Worm (Caenorhabditis elegans) whole organism, L4 larva: ENCODE measurements around the gene cnb-1.

Experiments
- D1046.2 ChIP-seq: fragments of 200-800 bp; sonication (Bioruptor generic); IDR thresholded peaks from 2 replicates; pipeline ENCODE4 v1.3.6; 2022; ENCODE audit warnings: missing genetic modification characterization, missing compliant biosample characterization
- F37D6.2 ChIP-seq: sonication (generic microtip); optimal IDR thresholded peaks from 2 replicates; lab custom pipeline; 2016; ENCODE audit warnings: mild to moderate bottlenecking, missing genetic modification characterization, missing compliant biosample characterization
- F49E8.2 ChIP-seq: sonication (generic microtip); optimal IDR thresholded peaks from 2 replicates; lab custom pipeline; 2016; ENCODE audit warnings: missing compliant biosample characterization, mild to moderate bottlenecking, missing genetic modification characterization, borderline replicate concordance
- T20F7.1 ChIP-seq: fragments of 200-800 bp; sonication (Bioruptor generic); optimal IDR thresholded peaks from 2 replicates; lab custom pipeline; 2018; ENCODE audit warnings: mild to moderate bottlenecking, missing genetic modification characterization, missing compliant biosample characterization
- ZK337.2 ChIP-seq: fragments of 200-800 bp; sonication (Bioruptor generic); IDR thresholded peaks from 2 replicates; pipeline ENCODE4 v1.3.6; 2022; ENCODE audit warnings: missing genetic modification reagents, missing genetic modification characterization, missing compliant biosample characterization
- ama-1 ChIP-seq: fragments of 150-350 bp; optimal IDR thresholded peaks from 2 replicates; lab custom pipeline; 2014; ENCODE audit warnings: inconsistent platforms, mixed read lengths
- attf-4 ChIP-seq: sonication (generic microtip); optimal IDR thresholded peaks from 3 replicates; lab custom pipeline; 2017; ENCODE audit warnings: missing biosample characterization, missing genetic modification characterization
- ceh-44 ChIP-seq: fragments of 200-800 bp; sonication (Bioruptor generic); IDR thresholded peaks from 2 replicates; pipeline ENCODE4 v1.3.6; 2022; ENCODE audit warnings: missing genetic modification reagents, missing genetic modification characterization, missing compliant biosample characterization
- ceh-82 ChIP-seq: sonication (generic microtip); optimal IDR thresholded peaks from 2 replicates; lab custom pipeline; 2017; ENCODE audit warnings: missing biosample characterization, missing genetic modification characterization
- cey-2 ChIP-seq: sonication (generic microtip); optimal IDR thresholded peaks from 3 replicates; lab custom pipeline; 2017; ENCODE audit warnings: missing genetic modification characterization, mild to moderate bottlenecking, missing compliant biosample characterization, antibody characterized with exemption, borderline replicate concordance; ENCODE audit not compliant: insufficient read depth
- ctbp-1 ChIP-seq: fragments of 200-800 bp; sonication (Bioruptor generic); IDR thresholded peaks from 2 replicates; pipeline ENCODE4 v1.3.6; 2022; ENCODE audit warnings: missing genetic modification reagents, missing genetic modification characterization, missing compliant biosample characterization
- dmd-9 ChIP-seq: fragments of 200-800 bp; sonication (Bioruptor generic); IDR thresholded peaks from 2 replicates; pipeline ENCODE4 v1.3.6; 2022; ENCODE audit warnings: missing genetic modification reagents, missing genetic modification characterization, missing compliant biosample characterization
- dve-1 ChIP-seq: sonication (generic microtip); optimal IDR thresholded peaks from 2 replicates; lab custom pipeline; 2017; ENCODE audit warnings: antibody characterized with exemption, mild to moderate bottlenecking, missing genetic modification characterization, missing compliant biosample characterization; ENCODE audit not compliant: insufficient read depth
- egl-27 ChIP-seq: sonication (generic microtip); optimal IDR thresholded peaks from 3 replicates; lab custom pipeline; 2017; ENCODE audit warnings: missing biosample characterization, missing genetic modification reagents, missing genetic modification characterization
- egl-43 ChIP-seq: fragments of 200-800 bp; sonication (Bioruptor generic); IDR thresholded peaks from 2 replicates; pipeline ENCODE4 v1.3.6; 2022; ENCODE audit warnings: missing genetic modification reagents, missing genetic modification characterization, missing compliant biosample characterization
- hlh-11 ChIP-seq: fragments of 200-800 bp; sonication (Bioruptor generic); optimal IDR thresholded peaks from 2 replicates; lab custom pipeline; 2018; ENCODE audit warnings: mild to moderate bottlenecking, missing genetic modification characterization, missing compliant biosample characterization
- hlh-30 ChIP-seq: sonication (generic microtip); optimal IDR thresholded peaks from 2 replicates; lab custom pipeline; 2017; ENCODE audit warnings: antibody characterized with exemption, mild to moderate bottlenecking, missing genetic modification characterization, missing compliant biosample characterization; ENCODE audit not compliant: insufficient read depth
- hmg-1.1 ChIP-seq: fragments of 200-800 bp; sonication (Bioruptor generic); IDR thresholded peaks from 2 replicates; pipeline ENCODE4 v1.3.6; 2022; ENCODE audit warnings: missing genetic modification reagents, missing genetic modification characterization, missing compliant biosample characterization
- lin-13 ChIP-seq: fragments of 150-350 bp; optimal IDR thresholded peaks from 2 replicates; lab custom pipeline; 2014; ENCODE audit warnings: missing biosample characterization, missing genetic modification reagents, missing genetic modification characterization
- lin-15B ChIP-seq: fragments of 150-350 bp; sonication (generic microtip); optimal IDR thresholded peaks from 3 replicates; lab custom pipeline; 2014; ENCODE audit warnings: missing biosample characterization, missing genetic modification characterization
- lin-38 ChIP-seq: fragments of 200-800 bp; sonication (Bioruptor generic); IDR thresholded peaks from 2 replicates; pipeline ENCODE4 v1.3.6; 2022; ENCODE audit warnings: missing genetic modification reagents, missing genetic modification characterization, missing compliant biosample characterization
- mdl-1 ChIP-seq, 2 experiments: fragments of 150-350 bp in 1 of 2; sonication (generic microtip) in 1 of 2; optimal IDR thresholded peaks; 2 replicates each; lab custom pipeline; 2014 to 2017; ENCODE audit warnings: missing biosample characterization in 2 of 2, missing genetic modification characterization in 2 of 2
- mes-2 ChIP-seq: sonication (generic microtip); optimal IDR thresholded peaks from 2 replicates; lab custom pipeline; 2016; ENCODE audit warnings: missing genotype, mild to moderate bottlenecking, missing genetic modification characterization, missing compliant biosample characterization; ENCODE audit not compliant: poor library complexity, severe bottlenecking
- mxl-3 ChIP-seq: fragments of 200-800 bp; sonication (Bioruptor generic); optimal IDR thresholded peaks from 2 replicates; lab custom pipeline; 2018; ENCODE audit warnings: mild to moderate bottlenecking, missing genetic modification characterization, missing compliant biosample characterization
- nhr-28 ChIP-seq: fragments of 150-350 bp; optimal IDR thresholded peaks from 2 replicates; lab custom pipeline; 2014; ENCODE audit warnings: missing biosample characterization, missing genetic modification characterization
- nhr-6 ChIP-seq: fragments of 150-350 bp; optimal IDR thresholded peaks from 2 replicates; lab custom pipeline; 2014; ENCODE audit warnings: missing biosample characterization, missing genetic modification characterization
- nhr-77 ChIP-seq: fragments of 150-350 bp; optimal IDR thresholded peaks from 2 replicates; lab custom pipeline; 2014; ENCODE audit warnings: missing biosample characterization, missing genetic modification characterization
- pha-4 ChIP-seq, 2 experiments: fragments of 150-350 bp in 1 of 2; fragments of 200-800 bp in 1 of 2; sonication (Bioruptor generic) in 1 of 2; IDR thresholded peaks in 1 of 2; optimal IDR thresholded peaks in 1 of 2; 2 replicates each; pipeline versions ENCODE4 v1.3.6 to Lab custom; 2014 to 2022; ENCODE audit warnings: missing genetic modification characterization in 2 of 2, missing genetic modification reagents in 2 of 2, missing biosample characterization in 1 of 2, missing compliant biosample characterization in 1 of 2
- php-3 ChIP-seq: fragments of 200-800 bp; sonication (Bioruptor generic); IDR thresholded peaks from 2 replicates; pipeline ENCODE4 v1.3.6; 2022; ENCODE audit warnings: missing genetic modification reagents, missing genetic modification characterization, missing compliant biosample characterization
- pqm-1 ChIP-seq: sonication (generic microtip); optimal IDR thresholded peaks from 2 replicates; lab custom pipeline; 2017; ENCODE audit warnings: missing biosample characterization, missing genetic modification characterization
- skn-1 ChIP-seq: fragments of 150-350 bp; optimal IDR thresholded peaks from 2 replicates; lab custom pipeline; 2014; ENCODE audit warnings: missing biosample characterization, missing genetic modification characterization
- snpc-1.2 ChIP-seq: fragments of 200-800 bp; sonication (Bioruptor generic); IDR thresholded peaks from 2 replicates; pipeline ENCODE4 v1.3.6; 2022; ENCODE audit warnings: missing genetic modification reagents, missing genetic modification characterization, missing compliant biosample characterization
- snpc-4 ChIP-seq: fragments of 150-350 bp; optimal IDR thresholded peaks from 2 replicates; lab custom pipeline; 2014; ENCODE audit warnings: missing biosample characterization, missing genetic modification characterization
- tag-97 ChIP-seq: fragments of 200-800 bp; sonication (Bioruptor generic); IDR thresholded peaks from 2 replicates; pipeline ENCODE4 v1.3.6; 2022; ENCODE audit warnings: missing genetic modification characterization, missing compliant biosample characterization
- tra-1 ChIP-seq: fragments of 200-800 bp; sonication (Bioruptor generic); IDR thresholded peaks from 2 replicates; pipeline ENCODE4 v1.3.6; 2022; ENCODE audit warnings: missing genetic modification reagents, missing genetic modification characterization, missing compliant biosample characterization
- unc-130 ChIP-seq: sonication (generic microtip); optimal IDR thresholded peaks from 2 replicates; lab custom pipeline; 2016; ENCODE audit warnings: missing genetic modification reagents, missing genetic modification characterization, missing compliant biosample characterization
- unc-62 ChIP-seq, 3 experiments: fragments of 150-350 bp in 1 of 3; sonication (generic microtip); optimal IDR thresholded peaks in 2 of 3; peaks in 1 of 3; 1 replicate in 1 of 3; 2 replicates in 2 of 3; lab custom pipeline; 2014 to 2017; ENCODE audit warnings: missing biosample characterization in 3 of 3, missing genetic modification characterization in 3 of 3, missing genetic modification reagents in 3 of 3, missing genotype in 1 of 3
- zag-1 ChIP-seq: fragments of 150-350 bp; optimal IDR thresholded peaks from 2 replicates; lab custom pipeline; 2014; ENCODE audit warnings: missing biosample characterization, missing genetic modification characterization

cnb-1 gene

DNA sequence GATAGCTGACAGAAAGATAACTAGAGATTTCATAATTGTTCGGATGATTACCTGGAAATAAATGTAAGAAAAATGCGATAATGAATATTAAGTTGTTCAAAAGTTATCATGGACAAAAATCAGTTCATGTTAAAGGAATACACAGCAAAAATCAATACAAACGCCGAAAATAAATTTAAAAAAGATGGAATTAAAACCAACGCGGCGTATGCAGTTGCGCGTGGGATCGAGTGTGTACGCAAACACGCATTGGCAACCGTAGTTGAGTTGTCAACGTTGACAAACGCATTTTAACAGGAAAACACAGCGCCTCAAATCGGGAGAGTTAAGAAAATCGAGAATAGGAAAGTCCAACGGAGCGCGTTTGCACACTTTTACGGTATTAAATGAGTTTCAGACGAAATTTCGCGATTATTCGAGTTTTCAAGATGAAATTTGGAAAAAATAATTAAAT is 48.6 kb upstream of the cnb-1 start, which contains the start of gene tmed-10 (continued):
- TF ChIP-seq F49E8.2 (no peak), unc-62 (GFP tag; optimal IDR thresholded peaks at IDR 0.05 in 1 of 2; lab: Kevin White, UChicago) (peak in 1 of 2 experiments; percentile 56), unc-62 (tag; optimal IDR thresholded peaks at IDR 0.05; lab: Kevin White, UChicago) (no peak), snpc-1.2 (GFP tag; lab: Robert Waterston, UW) (peak; percentile 62), ceh-82 (no peak), ZK337.2 (GFP tag; lab: Robert Waterston, UW) (no peak), unc-130 (GFP tag; lab: Kevin White, UChicago) (peak; percentile 43), cey-2 (tag; lab: Kevin White, UChicago) (no peak), mxl-3 (GFP tag; lab: Kevin White, UChicago) (peak; percentile 77), lin-13 (peak; percentile 10), ctbp-1 (GFP tag; lab: Robert Waterston, UW) (0 out of 2 replicates have a peak, but pooled peaks have one; percentile 24), nhr-77 (tag; lab: Kevin White, UChicago) (no peak), attf-4 (no peak), hlh-30 (peak; percentile 44), skn-1 (no peak), nhr-6 (tag; lab: Kevin White, UChicago) (no peak), mdl-1 (tag; optimal IDR thresholded peaks at IDR 0.05; lab: Kevin White, UChicago) (peak in 1 of 2 experiments; percentile 3), dmd-9 (GFP tag; lab: Robert Waterston, UW) (0 out of 2 replicates have a peak, but pooled peaks have one; percentile 10), egl-43 (GFP tag; lab: Robert Waterston, UW) (peak; percentile 66; the same call in 1 of the 2 replicates), T20F7.1 (peak; percentile 50), nhr-28 (tag; lab: Kevin White, UChicago) (peak; percentile 43), ama-1 (lab: Kevin White, UChicago) (no peak), tra-1 (GFP tag; lab: Robert Waterston, UW) (0 out of 2 replicates have a peak, but pooled peaks have one; percentile 18), hlh-11 (peak; percentile 64), pqm-1 (tag; lab: Kevin White, UChicago) (no peak), dve-1 (tag; lab: Kevin White, UChicago) (peak; percentile 56), zag-1 (no peak), php-3 (GFP tag; lab: Robert Waterston, UW) (no peak), lin-38 (GFP tag; lab: Robert Waterston, UW) (peak; percentile 95), F37D6.2 (tag; lab: Kevin White, UChicago) (no peak), hmg-1.1 (GFP tag; lab: Robert Waterston, UW) (peak; percentile 76), tag-97 (GFP tag; lab: Robert Waterston, UW) (no peak), mes-2 (peak; percentile 84)

DNA sequence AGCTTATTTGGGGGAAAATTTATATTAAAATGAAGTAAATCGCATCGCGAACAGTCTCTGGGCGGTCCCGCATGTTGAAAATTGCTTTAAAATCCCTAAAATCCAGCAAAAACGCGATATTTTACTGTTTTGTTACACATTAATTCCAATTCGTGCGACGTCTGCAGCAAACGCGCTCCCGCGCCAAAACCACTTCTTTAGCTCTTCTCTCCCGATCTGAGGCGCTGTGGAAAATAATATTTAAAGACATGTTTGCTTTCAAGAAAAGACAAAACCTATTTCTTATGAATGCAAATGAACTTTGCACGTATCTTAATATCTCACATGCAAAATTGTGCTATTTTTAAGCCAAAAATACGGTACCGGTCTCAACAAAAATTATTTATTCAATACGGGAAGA is 46.9 kb upstream of the cnb-1 start:
- TF ChIP-seq D1046.2 (GFP tag; lab: Robert Waterston, UW) (0 out of 2 replicates have a peak, but pooled peaks have one; percentile 42), ceh-44 (peak; percentile 65; the same call in 1 of the 2 replicates), lin-38 (GFP tag; lab: Robert Waterston, UW) (peak; percentile 88)

DNA sequence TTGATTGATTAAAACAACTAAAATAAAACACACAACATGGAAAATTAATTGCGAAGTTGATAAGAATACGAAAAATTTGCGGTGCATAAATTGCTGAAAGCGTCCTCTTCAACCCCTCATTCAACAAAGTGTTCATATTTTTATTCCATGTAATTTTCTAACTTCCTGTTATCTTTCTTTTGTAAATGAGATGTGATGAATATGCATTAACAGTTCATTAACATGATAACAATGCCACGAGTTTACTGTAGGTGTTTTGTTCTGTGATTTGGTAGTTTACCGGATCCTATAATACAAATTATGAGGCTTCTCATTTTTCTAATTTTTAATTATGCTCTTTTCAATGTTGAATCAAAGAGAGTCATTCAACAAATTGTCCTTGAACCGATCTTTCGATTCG is 46.4 kb upstream of the cnb-1 start, which contains the start of gene F47G9.6:
F47G9.6 (plus strand) TSS at position 301 of the 400 bp plus-strand sequence.
- no peak for TF ChIP-seq egl-27 (tag; lab: Kevin White, UChicago)
- no peak for TF ChIP-seq lin-15B
- TF ChIP-seq snpc-4 (tag; lab: Kevin White, UChicago) = no peak
- no peak for TF ChIP-seq nhr-77 (tag; lab: Kevin White, UChicago)
- TF ChIP-seq dve-1 (tag; lab: Kevin White, UChicago) = no peak
- no peak for TF ChIP-seq hlh-11
- no peak for TF ChIP-seq attf-4
- TF ChIP-seq pha-4 (GFP tag; IDR thresholded peaks at IDR 0.05; lab: Robert Waterston, UW) = no peak
- TF ChIP-seq pha-4 (tag; optimal IDR thresholded peaks at IDR 0.05; lab: Kevin White, UChicago) = no peak
- TF ChIP-seq cey-2 (tag; lab: Kevin White, UChicago) = no peak
- TF ChIP-seq tag-97 (GFP tag; lab: Robert Waterston, UW) = no peak
- TF ChIP-seq, all 104 proteins: peak for 0
